Fruit fly (Drosophila melanogaster) whole organism, wandering third instar larva: Measurements from ENCODE around the gene CG6565.

Experiments
- Abd-B ChIP-seq: fragments of >200 bp; optimal IDR thresholded peaks from 2 replicates; lab custom pipeline; 2017; ENCODE audit warnings: missing biosample characterization, missing genetic modification characterization
- CG32264 ChIP-seq: fragments of 200-800 bp; sonication (Bioruptor generic); optimal IDR thresholded peaks from 2 replicates; lab custom pipeline; 2016; ENCODE audit warnings: missing biosample characterization, missing genetic modification characterization
- GATAd ChIP-seq: sonication (Bioruptor generic); optimal IDR thresholded peaks from 2 replicates; lab custom pipeline; 2016; ENCODE audit warnings: missing biosample characterization, missing genetic modification characterization
- Hnf4 ChIP-seq: fragments of 200-800 bp; sonication (Bioruptor generic); optimal IDR thresholded peaks from 2 replicates; lab custom pipeline; 2016; ENCODE audit warnings: missing biosample characterization, mild to moderate bottlenecking, missing genetic modification characterization
- Hr78 ChIP-seq: fragments of >200 bp; optimal IDR thresholded peaks from 2 replicates; lab custom pipeline; 2017; ENCODE audit warnings: missing biosample characterization, missing genetic modification characterization
- OdsH ChIP-seq: fragments of 200-800 bp; sonication (Bioruptor generic); optimal IDR thresholded peaks from 2 replicates; lab custom pipeline; 2016; ENCODE audit warnings: missing biosample characterization, mild to moderate bottlenecking, missing genetic modification characterization
- br ChIP-seq: fragments of 200-800 bp; sonication (Bioruptor generic); optimal IDR thresholded peaks from 2 replicates; lab custom pipeline; 2016; ENCODE audit warnings: missing biosample characterization, missing genetic modification characterization
- h ChIP-seq: fragments of 200-800 bp; sonication (Bioruptor generic); optimal IDR thresholded peaks from 3 replicates; lab custom pipeline; 2016; ENCODE audit warnings: missing biosample characterization, mild to moderate bottlenecking, missing genetic modification characterization
- psq ChIP-seq: fragments of 200-800 bp; sonication (Bioruptor generic); optimal IDR thresholded peaks from 3 replicates; lab custom pipeline; 2017; ENCODE audit warnings: missing biosample characterization, mild to moderate bottlenecking, missing genetic modification characterization, moderate library complexity

dm6 chr2L:13362953-13363352 lies 10.9 kb upstream of the CG6565 start:
- TF ChIP-seq GATAd (GFP tag; lab: Kevin White, UChicago) (no peak), br (GFP tag; lab: Kevin White, UChicago) (no peak), psq (GFP tag; lab: Kevin White, UChicago) (no peak), h (no peak), CG32264 (no peak), Hr78 (no peak), Abd-B (GFP tag; lab: Kevin White, UChicago) (no peak), OdsH (GFP tag; lab: Kevin White, UChicago) (no peak), Hnf4 (GFP tag; lab: Kevin White, UChicago) (no peak)
